Worm (Caenorhabditis elegans): Measurements from ENCODE around the gene acp-7.

acp-7 gene

ce11 chrIV:6388550-6388949 is 42.9 kb downstream of the acp-7 start:
- no peak for TF ChIP-seq aly-1 (tag; optimal IDR thresholded peaks at IDR 0.05)
- TF ChIP-seq ets-7 (tag; optimal IDR thresholded peaks at IDR 0.05): no peak
- no peak for TF ChIP-seq tra-4 (tag; optimal IDR thresholded peaks at IDR 0.05)

- TF ChIP-seq hmbx-1 (tag; optimal IDR thresholded peaks at IDR 0.05) (no peak), tbx-37 (GFP tag; conservative IDR thresholded peaks at IDR 0.05) (no peak), ets-7 (tag; optimal IDR thresholded peaks at IDR 0.05) (no peak), hnd-1 (tag; optimal IDR thresholded peaks at IDR 0.05) (no peak), flt-1 (GFP tag; IDR thresholded peaks at IDR 0.05) (no peak), B0310.2 (tag; optimal IDR thresholded peaks at IDR 0.05) (no peak), aly-1 (tag; optimal IDR thresholded peaks at IDR 0.05) (no peak), F13C5.2 (tag; optimal IDR thresholded peaks at IDR 0.05) (no peak), pes-1 (GFP tag; IDR thresholded peaks at IDR 0.05) (no peak), hmg-4 (GFP tag; optimal IDR thresholded peaks at IDR 0.05) (no peak), tra-4 (tag; optimal IDR thresholded peaks at IDR 0.05) (no peak), tbx-11 (GFP tag; IDR thresholded peaks at IDR 0.05) (no peak)
Measured at ce11 chrIV:6385010-6385409, 46.5 kb downstream of the acp-7 start.

ce11 chrIV:6383970-6384369 is 47.5 kb downstream of the acp-7 start, which contains the start of gene shl-1:
Gene shl-1, minus strand, starts transcription at chrIV:6384070.
- TF ChIP-seq hmbx-1 (tag; optimal IDR thresholded peaks at IDR 0.05) (no peak), ets-7 (tag; optimal IDR thresholded peaks at IDR 0.05) (no peak), F13C5.2 (tag; optimal IDR thresholded peaks at IDR 0.05) (no peak), tbx-11 (GFP tag; IDR thresholded peaks at IDR 0.05) (no peak), ama-1 (optimal IDR thresholded peaks at IDR 0.05) (no peak), sea-1 (GFP tag; conservative IDR thresholded peaks at IDR 0.05) (no peak), aly-1 (tag; optimal IDR thresholded peaks at IDR 0.05) (no peak), tra-4 (tag; optimal IDR thresholded peaks at IDR 0.05) (no peak), scrt-1 (GFP tag; IDR thresholded peaks at IDR 0.05) (no peak), hmg-4 (GFP tag; optimal IDR thresholded peaks at IDR 0.05) (no peak), pes-1 (GFP tag; IDR thresholded peaks at IDR 0.05) (no peak), ceh-13 (GFP tag; optimal IDR thresholded peaks at IDR 0.05) (no peak), flt-1 (GFP tag; IDR thresholded peaks at IDR 0.05) (no peak), B0310.2 (tag; optimal IDR thresholded peaks at IDR 0.05) (no peak), hnd-1 (tag; optimal IDR thresholded peaks at IDR 0.05) (no peak), ceh-36 (tag; optimal IDR thresholded peaks at IDR 0.05) (no peak), tbx-37 (GFP tag; conservative IDR thresholded peaks at IDR 0.05) (no peak)

ce11 chrIV:6378398-6378797 is 53.1 kb downstream of the acp-7 start:
- TF ChIP-seq F13C5.2 (tag; optimal IDR thresholded peaks at IDR 0.05): no peak
- no peak for TF ChIP-seq ceh-13 (GFP tag; optimal IDR thresholded peaks at IDR 0.05)
- TF ChIP-seq flt-1 (GFP tag; IDR thresholded peaks at IDR 0.05): no peak
- no peak for TF ChIP-seq scrt-1 (GFP tag; IDR thresholded peaks at IDR 0.05)
- no peak for TF ChIP-seq tbx-37 (GFP tag; conservative IDR thresholded peaks at IDR 0.05)
- TF ChIP-seq tbx-11 (GFP tag; IDR thresholded peaks at IDR 0.05): no peak
- no peak for TF ChIP-seq hmbx-1 (tag; optimal IDR thresholded peaks at IDR 0.05)
- no peak for TF ChIP-seq hnd-1 (tag; optimal IDR thresholded peaks at IDR 0.05)
- TF ChIP-seq pes-1 (GFP tag; IDR thresholded peaks at IDR 0.05): no peak
- TF ChIP-seq hmg-4 (GFP tag; optimal IDR thresholded peaks at IDR 0.05): no peak
- no peak for TF ChIP-seq sea-1 (GFP tag; conservative IDR thresholded peaks at IDR 0.05)
- TF ChIP-seq ama-1 (optimal IDR thresholded peaks at IDR 0.05): no peak
- no peak for TF ChIP-seq tra-4 (tag; optimal IDR thresholded peaks at IDR 0.05)
- no peak for TF ChIP-seq aly-1 (tag; optimal IDR thresholded peaks at IDR 0.05)
- no peak for TF ChIP-seq B0310.2 (tag; optimal IDR thresholded peaks at IDR 0.05)
